Worm (Caenorhabditis elegans): ENCODE data around the gene C01G12.16.

C01G12.16 gene

ce11 chrIII:4153299-4153698 lies 7.7 kb upstream of the C01G12.16 start, which contains the start of gene glod-4:
Gene glod-4, plus strand, starts transcription at chrIII:4153599.
- no peak for TF ChIP-seq mab-5 (tag; optimal IDR thresholded peaks at IDR 0.05)
- TF ChIP-seq elt-1 (tag; optimal IDR thresholded peaks at IDR 0.05): no peak
- TF ChIP-seq Y55F3AM.14 (GFP tag; optimal IDR thresholded peaks at IDR 0.05): no peak
- no peak for TF ChIP-seq peb-1 (tag; optimal IDR thresholded peaks at IDR 0.05)
- TF ChIP-seq alr-1 (tag; optimal IDR thresholded peaks at IDR 0.05): no peak
- no peak for TF ChIP-seq crh-2 (tag; optimal IDR thresholded peaks at IDR 0.05)
- TF ChIP-seq nhr-23 (tag; optimal IDR thresholded peaks at IDR 0.05): no peak

DNA sequence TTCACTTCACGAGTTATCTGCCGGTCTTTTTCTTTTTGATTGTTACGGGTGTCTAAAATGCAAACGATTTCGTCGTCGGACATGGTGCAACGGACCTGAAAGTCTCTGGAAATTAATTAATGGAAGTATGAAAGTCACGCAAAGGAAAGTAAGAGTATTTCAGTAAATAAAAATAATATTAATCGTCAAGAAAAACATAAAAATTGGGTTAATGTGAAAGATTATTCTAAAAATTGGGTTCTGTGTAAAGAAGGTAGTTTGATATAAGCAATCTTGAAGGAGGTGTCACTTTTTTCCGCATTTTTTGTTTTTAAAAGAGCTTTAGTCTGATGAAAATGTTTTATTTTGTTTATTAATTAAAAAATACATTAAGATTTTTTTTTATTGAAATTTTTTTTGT lies 3.7 kb upstream of the C01G12.16 start, which contains the start of gene C16C10.9:
TSS of gene C16C10.9 (minus strand) at position 101 of the 400 bp plus-strand sequence.
- TF ChIP-seq dmd-4 (tag; optimal IDR thresholded peaks at IDR 0.05) (no peak), crh-2 (tag; optimal IDR thresholded peaks at IDR 0.05) (no peak), lin-11 (tag; optimal IDR thresholded peaks at IDR 0.05) (no peak), unc-55 (GFP tag; optimal IDR thresholded peaks at IDR 0.05) (no peak), alr-1 (tag; optimal IDR thresholded peaks at IDR 0.05) (no peak), egl-27 (tag; optimal IDR thresholded peaks at IDR 0.05) (no peak), elt-1 (tag; optimal IDR thresholded peaks at IDR 0.05) (no peak), ztf-4 (tag; optimal IDR thresholded peaks at IDR 0.05) (no peak), elt-3 (tag; optimal IDR thresholded peaks at IDR 0.05) (no peak), blmp-1 (tag; optimal IDR thresholded peaks at IDR 0.05; ENCODE audit: insufficient read depth) (no peak), Y55F3AM.14 (GFP tag; optimal IDR thresholded peaks at IDR 0.05) (no peak), unc-39 (tag; optimal IDR thresholded peaks at IDR 0.05) (no peak), aly-2 (tag; optimal IDR thresholded peaks at IDR 0.05) (no peak), lsy-2 (tag; optimal IDR thresholded peaks at IDR 0.05) (no peak), ceh-16 (tag; optimal IDR thresholded peaks at IDR 0.05) (no peak), peb-1 (tag; optimal IDR thresholded peaks at IDR 0.05) (no peak)

ce11 chrIII:4164071-4164470 lies 3.0 kb downstream of the C01G12.16 start, which contains the start of gene C16C10.8:
Gene C16C10.8, minus strand, starts transcription at chrIII:4164171.
- TF ChIP-seq nhr-237 (tag; optimal IDR thresholded peaks at IDR 0.05) (no peak), Y55F3AM.14 (GFP tag; optimal IDR thresholded peaks at IDR 0.05) (no peak), ztf-11 (tag; optimal IDR thresholded peaks at IDR 0.05) (no peak), unc-39 (tag; optimal IDR thresholded peaks at IDR 0.05) (no peak), mab-5 (tag; optimal IDR thresholded peaks at IDR 0.05) (no peak), ama-1 (optimal IDR thresholded peaks at IDR 0.05) (no peak), gmeb-1 (tag; optimal IDR thresholded peaks at IDR 0.05) (no peak), fos-1 (tag; optimal IDR thresholded peaks at IDR 0.05) (no peak), ceh-82 (tag; optimal IDR thresholded peaks at IDR 0.05) (no peak), nhr-23 (tag; optimal IDR thresholded peaks at IDR 0.05) (no peak), F13H6.1 (tag; optimal IDR thresholded peaks at IDR 0.05) (no peak), lin-13 (GFP tag; optimal IDR thresholded peaks at IDR 0.05) (no peak), nhr-77 (tag; optimal IDR thresholded peaks at IDR 0.05) (no peak), lin-39 (tag; optimal IDR thresholded peaks at IDR 0.05) (no peak), nhr-25 (tag; optimal IDR thresholded peaks at IDR 0.05) (no peak), elt-1 (tag; optimal IDR thresholded peaks at IDR 0.05) (no peak), aly-2 (tag; optimal IDR thresholded peaks at IDR 0.05) (no peak), sma-3 (GFP tag; optimal IDR thresholded peaks at IDR 0.05) (no peak)

- TF ChIP-seq ama-1 (optimal IDR thresholded peaks at IDR 0.05) (no peak), dmd-4 (tag; optimal IDR thresholded peaks at IDR 0.05) (no peak), nhr-23 (tag; optimal IDR thresholded peaks at IDR 0.05) (no peak), ceh-16 (tag; optimal IDR thresholded peaks at IDR 0.05) (no peak), crh-2 (tag; optimal IDR thresholded peaks at IDR 0.05) (no peak), lsy-2 (tag; optimal IDR thresholded peaks at IDR 0.05) (no peak), lin-39 (tag; optimal IDR thresholded peaks at IDR 0.05) (no peak), nhr-12 (tag; optimal IDR thresholded peaks at IDR 0.05) (no peak), ZK546.5 (tag; optimal IDR thresholded peaks at IDR 0.05) (no peak), C34F6.9 (tag; optimal IDR thresholded peaks at IDR 0.05) (no peak), ceh-82 (tag; optimal IDR thresholded peaks at IDR 0.05) (no peak), blmp-1 (tag; optimal IDR thresholded peaks at IDR 0.05; ENCODE audit: insufficient read depth) (no peak), lin-13 (GFP tag; optimal IDR thresholded peaks at IDR 0.05) (no peak), snpc-4 (tag; optimal IDR thresholded peaks at IDR 0.05) (no peak), nhr-11 (tag; optimal IDR thresholded peaks at IDR 0.05) (no peak), aly-2 (tag; optimal IDR thresholded peaks at IDR 0.05) (no peak)
Measured at ce11 chrIII:4166745-4167144, 5.7 kb downstream of the C01G12.16 start, which contains the start of gene rnf-5. Gene rnf-5, minus strand, starts transcription at chrIII:4166845.

DNA sequence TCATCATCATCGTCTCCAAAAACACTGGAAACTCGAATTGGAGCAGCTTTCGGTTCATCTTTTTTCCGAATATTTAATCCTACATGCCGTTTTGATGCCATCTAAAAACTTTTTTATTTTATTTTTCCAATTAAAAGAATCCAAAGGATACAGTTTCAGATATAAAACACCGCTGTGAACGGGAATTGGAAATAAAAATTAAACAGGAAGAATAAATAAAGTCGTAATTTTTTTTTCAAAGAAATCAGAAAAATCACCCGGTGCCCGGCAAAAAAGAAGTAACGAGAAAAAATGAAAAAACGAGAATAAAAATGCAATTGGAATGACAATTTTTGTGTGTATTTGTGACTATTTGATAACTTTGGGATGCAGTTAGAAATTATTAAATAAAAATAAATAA lies 7.6 kb downstream of the C01G12.16 start, which contains the start of gene ccdc-55:
TSS of gene ccdc-55 (minus strand) at position 101 of the 400 bp plus-strand sequence.
- TF ChIP-seq sma-3 (GFP tag; optimal IDR thresholded peaks at IDR 0.05) (no peak), snpc-4 (tag; optimal IDR thresholded peaks at IDR 0.05) (no peak), elt-3 (tag; optimal IDR thresholded peaks at IDR 0.05) (no peak), crh-2 (tag; optimal IDR thresholded peaks at IDR 0.05) (no peak), sem-4 (tag; optimal IDR thresholded peaks at IDR 0.05) (no peak), unc-55 (GFP tag; optimal IDR thresholded peaks at IDR 0.05) (no peak), ceh-82 (tag; optimal IDR thresholded peaks at IDR 0.05) (no peak), elt-1 (tag; optimal IDR thresholded peaks at IDR 0.05) (no peak), lin-11 (tag; optimal IDR thresholded peaks at IDR 0.05) (no peak)
